Worm (Caenorhabditis elegans): ENCODE measurements around the gene coq-6.

- TF ChIP-seq Y67H2A.10 (GFP tag; conservative IDR thresholded peaks at IDR 0.05): no peak
- no peak for TF ChIP-seq lag-1 (GFP tag; IDR thresholded peaks at IDR 0.05)
- no peak for TF ChIP-seq snpc-4 (GFP tag; optimal IDR thresholded peaks at IDR 0.05)
- no peak for TF ChIP-seq snpc-4 (tag; optimal IDR thresholded peaks at IDR 0.05)
- no peak for TF ChIP-seq ceh-91 (GFP tag; IDR thresholded peaks at IDR 0.05)
- TF ChIP-seq cebp-2 (GFP tag; IDR thresholded peaks at IDR 0.05): no peak
Measured at ce11 chrV:9303026-9303425, 33.5 kb upstream of the coq-6 start, which contains the start of gene nhr-39.
